Fruit fly (Drosophila melanogaster) whole organism, pupa: ENCODE results near the gene CG1979.

Source experiments
- CG12605 ChIP-seq: fragments of 200-800 bp; sonication (Bioruptor generic); IDR thresholded peaks from 2 replicates; pipeline ENCODE4 v1.3.6; 2022; ENCODE audit warnings: missing biosample characterization, missing genetic modification characterization
- CG13204 ChIP-seq: fragments of 200-800 bp; sonication (Bioruptor generic); optimal IDR thresholded peaks from 2 replicates; lab custom pipeline; 2018; ENCODE audit warnings: missing biosample characterization, mild to moderate bottlenecking, missing genetic modification characterization, moderate library complexity
- CG14655 ChIP-seq: fragments of 200-800 bp; sonication (Bioruptor generic); optimal IDR thresholded peaks from 3 replicates; lab custom pipeline; 2017; ENCODE audit warnings: mild to moderate bottlenecking, missing biosample characterization, missing genetic modification reagents, missing genetic modification characterization
- CG34367 ChIP-seq: fragments of 200-800 bp; sonication (Bioruptor generic); optimal IDR thresholded peaks from 2 replicates; lab custom pipeline; 2018; ENCODE audit warnings: missing biosample characterization, mild to moderate bottlenecking, missing genetic modification characterization
- CG4496 ChIP-seq: fragments of 200-800 bp; sonication (Bioruptor generic); IDR thresholded peaks from 3 replicates; pipeline ENCODE4 v1.3.6; 2022; ENCODE audit warnings: missing biosample characterization, missing genetic modification characterization
- CG8159 ChIP-seq: fragments of 200-800 bp; sonication (Bioruptor generic); optimal IDR thresholded peaks from 3 replicates; lab custom pipeline; 2018; ENCODE audit warnings: missing biosample characterization, mild to moderate bottlenecking, missing genetic modification characterization, moderate library complexity
- CG8301 ChIP-seq: fragments of 200-800 bp; sonication (Bioruptor generic); optimal IDR thresholded peaks from 2 replicates; lab custom pipeline; 2018; ENCODE audit warnings: missing biosample characterization, mild to moderate bottlenecking, missing genetic modification characterization
- EcR ChIP-seq: fragments of 200-800 bp; sonication (Bioruptor generic); optimal IDR thresholded peaks from 3 replicates; lab custom pipeline; 2019; ENCODE audit warnings: missing biosample characterization, missing genetic modification characterization, mild to moderate bottlenecking, moderate library complexity, missing genetic modification reagents
- Ets98B ChIP-seq: fragments of 200-800 bp; sonication (Bioruptor generic); IDR thresholded peaks from 2 replicates; pipeline ENCODE4 v1.3.6; 2022; ENCODE audit warnings: missing biosample characterization, missing genetic modification characterization
- Pif1B ChIP-seq: fragments of 200-800 bp; sonication (Bioruptor generic); optimal IDR thresholded peaks from 3 replicates; lab custom pipeline; 2016; ENCODE audit warnings: missing biosample characterization, missing genetic modification characterization
- rn ChIP-seq: fragments of 200-800 bp; sonication (Bioruptor generic); IDR thresholded peaks from 2 replicates; pipeline ENCODE4 v1.3.6; 2022; ENCODE audit warnings: missing biosample characterization, missing genetic modification characterization

- TF ChIP-seq CG12605 (GFP tag; lab: Robert Waterston, UW) (no peak), CG13204 (GFP tag; lab: Kevin White, UChicago) (no peak), CG8301 (tag; lab: Kevin White, UChicago) (no peak), CG4496 (no peak), Pif1B (GFP tag; lab: Kevin White, UChicago) (no peak), CG14655 (GFP tag; lab: Kevin White, UChicago) (no peak), Ets98B (GFP tag; lab: Robert Waterston, UW) (no peak), CG8159 (tag; lab: Kevin White, UChicago) (no peak), EcR (peak; percentile 41), CG34367 (no peak), rn (GFP tag; lab: Robert Waterston, UW) (no peak)
Observed at dm6 chr3R:7104308-7104707, 49.9 kb downstream of the CG1979 start.
